Worm (Caenorhabditis elegans) whole organism, young adult: ENCODE data around the gene lact-5.

Experiments
- B0035.1 ChIP-seq: sonication (generic microtip); optimal IDR thresholded peaks from 2 replicates; lab custom pipeline; 2016; ENCODE audit warnings: missing genetic modification characterization, mild to moderate bottlenecking, missing compliant biosample characterization, missing genotype, missing genetic modification reagents
- B0336.3 ChIP-seq: fragments of 200-800 bp; sonication (Bioruptor generic); IDR thresholded peaks from 2 replicates; pipeline ENCODE4 v1.3.6; 2022; ENCODE audit warnings: missing genetic modification characterization, missing compliant biosample characterization
- F57C9.4 ChIP-seq: sonication (generic microtip); optimal IDR thresholded peaks from 2 replicates; lab custom pipeline; 2017; ENCODE audit warnings: mild to moderate bottlenecking, missing genetic modification characterization, missing compliant biosample characterization
- K11D2.4 ChIP-seq: fragments of 200-800 bp; sonication (Bioruptor generic); IDR thresholded peaks from 2 replicates; pipeline ENCODE4 v1.3.6; 2022; ENCODE audit warnings: missing genetic modification reagents, missing genetic modification characterization, missing compliant biosample characterization
- T26A5.8 ChIP-seq: sonication (generic microtip); optimal IDR thresholded peaks from 2 replicates; lab custom pipeline; 2016; ENCODE audit warnings: missing genetic modification characterization, missing compliant biosample characterization
- Y56A3A.18 ChIP-seq: fragments of 200-800 bp; sonication (Bioruptor generic); IDR thresholded peaks from 2 replicates; pipeline ENCODE4 v1.3.6; 2022; ENCODE audit warnings: missing genetic modification reagents, missing genetic modification characterization, missing compliant biosample characterization
- ama-1 ChIP-seq, 3 experiments: fragments of 150-350 bp in 1 of 3; sonication (generic microtip) in 2 of 3; optimal IDR thresholded peaks; 2 replicates each; lab custom pipeline; 2014 to 2018; ENCODE audit warnings: missing biosample characterization in 2 of 3, missing genetic modification characterization in 2 of 3, missing genetic modification reagents in 2 of 3
- attf-6 ChIP-seq: fragments of 200-800 bp; sonication (Bioruptor generic); IDR thresholded peaks from 2 replicates; pipeline ENCODE4 v1.3.6; 2022; ENCODE audit warnings: missing genetic modification reagents, missing genetic modification characterization, missing compliant biosample characterization
- cebp-2 ChIP-seq: fragments of 200-800 bp; sonication (Bioruptor generic); IDR thresholded peaks from 2 replicates; pipeline ENCODE4 v1.3.6; 2022; ENCODE audit warnings: missing genetic modification characterization, missing compliant biosample characterization
- ceh-40 ChIP-seq: fragments of 200-800 bp; sonication (Bioruptor generic); IDR thresholded peaks from 2 replicates; pipeline ENCODE4 v1.3.6; 2022; ENCODE audit warnings: missing genetic modification characterization, missing compliant biosample characterization
- die-1 ChIP-seq: sonication (generic microtip); optimal IDR thresholded peaks from 2 replicates; lab custom pipeline; 2016; ENCODE audit warnings: missing genotype, mild to moderate bottlenecking, missing genetic modification characterization, missing compliant biosample characterization
- dox-1 ChIP-seq: fragments of 200-800 bp; sonication (Bioruptor generic); IDR thresholded peaks from 2 replicates; pipeline ENCODE4 v1.3.6; 2022; ENCODE audit warnings: missing genetic modification reagents, missing genetic modification characterization, missing compliant biosample characterization
- dpff-1 ChIP-seq: sonication (generic microtip); optimal IDR thresholded peaks from 2 replicates; lab custom pipeline; 2017; ENCODE audit warnings: mild to moderate bottlenecking, missing genetic modification characterization, missing compliant biosample characterization
- dpl-1 ChIP-seq: fragments of 150-350 bp; optimal IDR thresholded peaks from 2 replicates; lab custom pipeline; 2014; ENCODE audit warnings: missing biosample characterization, missing genetic modification reagents, missing genetic modification characterization
- egrh-3 ChIP-seq: fragments of 200-800 bp; sonication (Bioruptor generic); IDR thresholded peaks from 2 replicates; pipeline ENCODE4 v1.3.6; 2022; ENCODE audit warnings: missing genetic modification reagents, missing genetic modification characterization, missing compliant biosample characterization
- ets-4 ChIP-seq: fragments of 200-800 bp; sonication (Bioruptor generic); optimal IDR thresholded peaks from 2 replicates; lab custom pipeline; 2018; ENCODE audit warnings: mild to moderate bottlenecking, missing genetic modification characterization, missing compliant biosample characterization
- fkh-3 ChIP-seq: sonication (generic microtip); optimal IDR thresholded peaks from 2 replicates; lab custom pipeline; 2016; ENCODE audit warnings: mild to moderate bottlenecking, missing genetic modification characterization, missing compliant biosample characterization
- gei-17 ChIP-seq: fragments of 200-800 bp; sonication (Bioruptor generic); optimal IDR thresholded peaks from 2 replicates; lab custom pipeline; 2018; ENCODE audit warnings: mild to moderate bottlenecking, missing genetic modification characterization, missing compliant biosample characterization
- hlh-26 ChIP-seq: fragments of 200-800 bp; sonication (Bioruptor generic); conservative IDR thresholded peaks from 2 replicates; pipeline ENCODE4 v1.3.6; 2022; ENCODE audit warnings: missing genetic modification reagents, missing genetic modification characterization, missing compliant biosample characterization
- hmg-1.2 ChIP-seq: fragments of 200-800 bp; sonication (Bioruptor generic); IDR thresholded peaks from 2 replicates; pipeline ENCODE4 v1.3.6; 2022; ENCODE audit warnings: missing genetic modification reagents, missing genetic modification characterization, missing compliant biosample characterization
- let-607 ChIP-seq, 2 experiments: fragments of 200-800 bp in 1 of 2; sonication (Bioruptor generic) in 1 of 2; sonication (generic microtip) in 1 of 2; optimal IDR thresholded peaks; 2 replicates each; lab custom pipeline; 2016 to 2018; ENCODE audit warnings: mild to moderate bottlenecking in 2 of 2, missing compliant biosample characterization in 2 of 2, missing genetic modification characterization in 2 of 2, moderate library complexity in 2 of 2, missing genotype in 1 of 2
- lin-35 ChIP-seq, 3 experiments: fragments of 150-350 bp in 2 of 3; sonication (generic microtip) in 1 of 3; optimal IDR thresholded peaks; 2 replicates each; lab custom pipeline; 2014 to 2018; ENCODE audit warnings: missing biosample characterization in 3 of 3, missing genetic modification characterization in 3 of 3, missing genetic modification reagents in 3 of 3
- lir-1 ChIP-seq: fragments of 200-800 bp; sonication (Bioruptor generic); conservative IDR thresholded peaks from 2 replicates; pipeline ENCODE4 v1.3.6; 2022; ENCODE audit warnings: missing genetic modification reagents, missing genetic modification characterization, missing compliant biosample characterization
- madf-3 ChIP-seq: fragments of 200-800 bp; sonication (Bioruptor generic); IDR thresholded peaks from 2 replicates; pipeline ENCODE4 v1.3.6; 2022; ENCODE audit warnings: missing genetic modification reagents, missing genetic modification characterization, missing compliant biosample characterization
- madf-8 ChIP-seq: fragments of 200-800 bp; sonication (Bioruptor generic); conservative IDR thresholded peaks from 2 replicates; pipeline ENCODE4 v1.3.6; 2022; ENCODE audit warnings: missing genetic modification reagents, missing genetic modification characterization, missing compliant biosample characterization
- mcd-1 ChIP-seq: fragments of 200-800 bp; sonication (Bioruptor generic); IDR thresholded peaks from 2 replicates; pipeline ENCODE4 v1.3.6; 2022; ENCODE audit warnings: missing genetic modification reagents, missing genetic modification characterization, missing compliant biosample characterization
- mxl-1 ChIP-seq: sonication (generic microtip); optimal IDR thresholded peaks from 2 replicates; lab custom pipeline; 2016; ENCODE audit warnings: missing genetic modification characterization, missing compliant biosample characterization
- nfya-1 ChIP-seq: sonication (generic microtip); optimal IDR thresholded peaks from 2 replicates; lab custom pipeline; 2017; ENCODE audit warnings: antibody characterized with exemption, missing compliant biosample characterization, missing genetic modification characterization, borderline replicate concordance; ENCODE audit not compliant: insufficient read depth
- nfya-2 ChIP-seq: fragments of 200-800 bp; sonication (Bioruptor generic); IDR thresholded peaks from 2 replicates; pipeline ENCODE4 v1.3.6; 2022; ENCODE audit warnings: missing genetic modification reagents, missing genetic modification characterization, missing compliant biosample characterization
- nhr-90 ChIP-seq: sonication (generic microtip); optimal IDR thresholded peaks from 2 replicates; lab custom pipeline; 2016; ENCODE audit warnings: missing genotype, mild to moderate bottlenecking, missing genetic modification characterization, missing compliant biosample characterization
- rcor-1 ChIP-seq: fragments of 200-800 bp; sonication (Bioruptor generic); IDR thresholded peaks from 2 replicates; pipeline ENCODE4 v1.3.6; 2022; ENCODE audit warnings: missing genetic modification reagents, missing genetic modification characterization, missing compliant biosample characterization
- repo-1 ChIP-seq: sonication (generic microtip); optimal IDR thresholded peaks from 2 replicates; lab custom pipeline; 2017; ENCODE audit warnings: mild to moderate bottlenecking, missing genetic modification characterization, missing compliant biosample characterization
- rpc-1 ChIP-seq, 2 experiments: fragments of 150-350 bp in 1 of 2; sonication (generic microtip) in 1 of 2; optimal IDR thresholded peaks; 2 replicates each; lab custom pipeline; 2014 to 2018; ENCODE audit warnings: missing biosample characterization in 1 of 2, missing genetic modification characterization in 1 of 2, missing genetic modification reagents in 1 of 2, missing genotype in 1 of 2
- sdz-38 ChIP-seq: sonication (generic microtip); optimal IDR thresholded peaks from 2 replicates; lab custom pipeline; 2016; ENCODE audit warnings: missing genotype, missing genetic modification characterization, missing compliant biosample characterization
- snpc-1.1 ChIP-seq: sonication (generic microtip); optimal IDR thresholded peaks from 2 replicates; lab custom pipeline; 2017; ENCODE audit warnings: missing genetic modification characterization, mild to moderate bottlenecking, missing compliant biosample characterization, antibody characterized with exemption, moderate library complexity, missing genotype, missing genetic modification reagents; ENCODE audit not compliant: insufficient read depth
- snpc-1.3 ChIP-seq: sonication (generic microtip); optimal IDR thresholded peaks from 2 replicates; lab custom pipeline; 2017; ENCODE audit warnings: missing genetic modification characterization, mild to moderate bottlenecking, missing compliant biosample characterization, antibody characterized with exemption, moderate library complexity, missing genotype, missing genetic modification reagents; ENCODE audit not compliant: insufficient read depth
- snpc-3.4 ChIP-seq: sonication (generic microtip); optimal IDR thresholded peaks from 2 replicates; lab custom pipeline; 2017; ENCODE audit warnings: missing genetic modification characterization, mild to moderate bottlenecking, missing compliant biosample characterization, antibody characterized with exemption, moderate library complexity, missing genotype, missing genetic modification reagents
- snpc-4 ChIP-seq, 5 experiments: fragments of 150-350 bp in 1 of 5; sonication (generic microtip) in 4 of 5; optimal IDR thresholded peaks; 2 replicates each; lab custom pipeline; 2014 to 2018; ENCODE audit warnings: missing genetic modification characterization in 5 of 5, missing biosample characterization in 3 of 5, antibody characterized with exemption in 2 of 5, mild to moderate bottlenecking in 2 of 5, missing compliant biosample characterization in 2 of 5, missing genotype in 2 of 5, moderate library complexity in 2 of 5, missing genetic modification reagents in 1 of 5
- tbp1 ChIP-seq: fragments of 200-800 bp; sonication (Bioruptor generic); optimal IDR thresholded peaks from 2 replicates; lab custom pipeline; 2018; ENCODE audit warnings: mild to moderate bottlenecking, missing genetic modification characterization, missing compliant biosample characterization
- ztf-18 ChIP-seq: sonication (generic microtip); optimal IDR thresholded peaks from 2 replicates; lab custom pipeline; 2016; ENCODE audit warnings: missing genotype, mild to moderate bottlenecking, missing genetic modification characterization, missing compliant biosample characterization
- ztf-22 ChIP-seq: fragments of 200-800 bp; sonication (Bioruptor generic); optimal IDR thresholded peaks from 2 replicates; lab custom pipeline; 2018; ENCODE audit warnings: mild to moderate bottlenecking, missing genetic modification characterization, moderate library complexity, missing compliant biosample characterization
- ztf-6 ChIP-seq: fragments of 200-800 bp; sonication (Bioruptor generic); IDR thresholded peaks from 2 replicates; pipeline ENCODE4 v1.3.6; 2022; ENCODE audit warnings: missing genetic modification reagents, missing genetic modification characterization, missing compliant biosample characterization

The lact-5 gene

DNA sequence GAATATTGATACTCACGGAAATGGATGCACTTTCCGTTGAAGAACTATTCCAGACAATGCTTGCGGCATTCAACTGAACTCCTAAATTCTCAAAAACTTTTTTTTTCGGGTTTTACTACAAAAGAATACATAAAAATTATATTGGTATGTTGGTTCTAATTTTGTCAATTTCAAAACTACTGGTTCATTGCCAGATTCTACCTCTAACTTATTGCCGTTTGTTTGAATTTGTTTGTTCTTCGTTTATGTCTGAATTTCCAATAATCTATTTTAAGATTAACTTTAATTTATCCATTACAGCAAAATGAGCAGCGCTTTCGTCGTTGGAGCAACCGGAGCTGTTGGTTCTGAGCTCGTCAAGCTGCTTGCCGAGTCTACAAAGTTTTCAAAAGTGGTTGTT is 24.5 kb downstream of the lact-5 start, which contains the start of gene C33F10.14:
Gene C33F10.14 (plus strand): TSS at position 301 of the 400 bp plus-strand sequence.
- TF ChIP-seq fkh-3 (tag; lab: Kevin White, UChicago) (no peak), repo-1 (tag; lab: Kevin White, UChicago) (no peak), lin-35 (GFP tag; optimal IDR thresholded peaks at IDR 0.05; lab: Kevin White, UChicago) (no peak), hmg-1.2 (GFP tag; lab: Robert Waterston, UW) (no peak), B0336.3 (no peak), nhr-90 (tag; lab: Kevin White, UChicago) (no peak)

DNA sequence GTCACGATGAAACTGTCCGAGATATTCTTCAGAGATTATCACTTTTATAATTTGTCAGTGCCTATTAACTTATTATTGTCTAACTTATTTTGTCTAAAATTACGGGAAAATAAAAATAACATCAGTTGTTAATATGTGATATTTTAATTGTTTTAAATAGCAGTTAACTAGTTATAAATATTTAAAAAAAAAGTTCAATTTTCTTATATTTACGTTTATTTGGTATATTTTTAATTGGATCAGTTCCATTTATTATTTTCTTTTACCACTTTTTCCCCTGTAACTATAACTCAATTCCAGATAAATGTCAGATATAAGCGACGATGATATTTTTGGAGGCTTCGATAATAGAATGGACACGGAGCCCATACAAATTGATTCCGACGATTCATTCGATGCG is 26.1 kb downstream of the lact-5 start, which contains the start of gene C33F10.4:
Gene C33F10.4 (plus strand): TSS at position 301 of the 400 bp plus-strand sequence.
- TF ChIP-seq ztf-18 (tag; lab: Kevin White, UChicago) (no peak), egrh-3 (GFP tag; lab: Robert Waterston, UW) (no peak), madf-3 (no peak), let-607 (tag; optimal IDR thresholded peaks at IDR 0.05; lab: Kevin White, UChicago) (no peak), dox-1 (GFP tag; lab: Robert Waterston, UW) (no peak), sdz-38 (tag; lab: Kevin White, UChicago) (no peak), tbp1 (GFP tag; lab: Kevin White, UChicago) (no peak), die-1 (tag; lab: Kevin White, UChicago) (no peak), lir-1 (no peak), snpc-4 (GFP tag; optimal IDR thresholded peaks at IDR 0.05; lab: Kevin White, UChicago) (no peak), snpc-4 (tag; optimal IDR thresholded peaks at IDR 0.05; lab: Kevin White, UChicago) (no peak), rpc-1 (optimal IDR thresholded peaks at IDR 0.05; lab: Kevin White, UChicago) (no peak), rpc-1 (tag; optimal IDR thresholded peaks at IDR 0.05; lab: Kevin White, UChicago) (no peak), madf-8 (GFP tag; lab: Robert Waterston, UW) (no peak), gei-17 (GFP tag; lab: Kevin White, UChicago) (no peak), ama-1 (optimal IDR thresholded peaks at IDR 0.05; lab: Kevin White, UChicago) (no peak), ama-1 (GFP tag; optimal IDR thresholded peaks at IDR 0.05; lab: Kevin White, UChicago) (no peak), dpl-1 (no peak), fkh-3 (tag; lab: Kevin White, UChicago) (no peak), ztf-6 (no peak), F57C9.4 (tag; lab: Kevin White, UChicago) (no peak)

DNA sequence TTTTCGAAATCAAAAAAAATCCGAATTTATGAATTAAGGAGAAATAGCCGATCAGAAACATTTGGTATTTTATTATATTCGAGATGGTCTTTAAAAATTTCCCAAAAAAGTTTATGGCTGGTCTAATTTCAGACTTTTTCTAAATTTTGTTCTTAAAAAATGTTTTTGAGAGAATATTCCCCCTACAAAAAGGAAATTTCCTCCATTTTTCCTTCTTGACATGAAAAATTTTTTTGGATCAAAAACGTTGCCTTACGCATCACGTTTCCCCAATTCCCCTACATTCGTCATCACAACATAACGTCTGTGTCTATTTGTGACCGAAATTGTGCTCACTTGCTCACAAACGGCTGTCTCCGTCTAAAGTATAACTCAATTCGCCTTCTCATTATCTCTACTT is 28.2 kb downstream of the lact-5 start:
- TF ChIP-seq rcor-1 (GFP tag; lab: Robert Waterston, UW) (no peak), attf-6 (0 out of 2 replicates have a peak, but pooled peaks have one; percentile 12), B0035.1 (tag; lab: Kevin White, UChicago) (no peak)

DNA sequence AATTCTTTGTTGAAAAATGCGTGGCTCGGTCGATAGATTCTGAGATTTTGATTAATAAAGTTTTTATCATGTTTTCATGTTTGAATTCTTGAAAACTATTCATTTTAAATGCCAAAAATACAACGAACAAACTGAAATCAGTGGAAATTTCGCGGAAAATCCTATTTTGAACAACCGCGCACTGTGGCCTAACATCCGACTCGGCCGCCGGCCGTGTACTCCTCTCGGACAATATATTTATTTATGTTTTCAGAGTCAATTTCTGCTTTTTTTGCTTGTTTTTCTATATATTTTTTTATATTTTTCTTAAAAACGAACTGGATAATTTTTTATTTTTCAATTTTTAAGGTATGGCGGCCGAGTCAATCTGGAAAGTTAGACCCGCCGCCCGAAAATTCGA is 30.3 kb downstream of the lact-5 start, which contains the start of gene F26G1.1:
Gene F26G1.1 (plus strand): TSS at position 347 of the 400 bp plus-strand sequence.
- peak; percentile 70 for TF ChIP-seq mcd-1 (GFP tag; lab: Robert Waterston, UW)
- TF ChIP-seq mxl-1: no peak
- no peak for TF ChIP-seq T26A5.8
- TF ChIP-seq ceh-40: no peak
- TF ChIP-seq rcor-1 (GFP tag; lab: Robert Waterston, UW): 0 out of 2 replicates have a peak, but pooled peaks have one; percentile 28
- no peak for TF ChIP-seq dpff-1 (tag; lab: Kevin White, UChicago)
- no peak for TF ChIP-seq fkh-3 (tag; lab: Kevin White, UChicago)
- TF ChIP-seq nfya-1 (tag; lab: Kevin White, UChicago): no peak
- TF ChIP-seq snpc-3.4 (tag; lab: Kevin White, UChicago): no peak
- no peak for TF ChIP-seq nfya-2 (GFP tag; lab: Robert Waterston, UW)
- no peak for TF ChIP-seq Y56A3A.18
- no peak for TF ChIP-seq ztf-22 (GFP tag; lab: Kevin White, UChicago)
- TF ChIP-seq tbp1 (GFP tag; lab: Kevin White, UChicago): no peak
- no peak for TF ChIP-seq snpc-1.3 (tag; lab: Kevin White, UChicago)
- no peak for TF ChIP-seq ets-4
- TF ChIP-seq B0035.1 (tag; lab: Kevin White, UChicago): no peak
- TF ChIP-seq K11D2.4 (GFP tag; lab: Robert Waterston, UW): peak; percentile 62
- TF ChIP-seq egrh-3 (GFP tag; lab: Robert Waterston, UW): peak; percentile 37
- no peak for TF ChIP-seq hlh-26 (GFP tag; lab: Robert Waterston, UW)
- no peak for TF ChIP-seq cebp-2 (GFP tag; lab: Robert Waterston, UW)
- TF ChIP-seq snpc-1.1: no peak
